Worm (Caenorhabditis elegans): ENCODE measurements around the gene F40A3.4.

- no peak for TF ChIP-seq sea-2 (GFP tag; IDR thresholded peaks at IDR 0.05)
- TF ChIP-seq F49E8.2 (tag; optimal IDR thresholded peaks at IDR 0.05; ENCODE audit: insufficient read depth), result no peak
- no peak for TF ChIP-seq somi-1 (GFP tag; optimal IDR thresholded peaks at IDR 0.05)
These were observed 12.5 kb downstream of the F40A3.4 start for ce11 chrV:7888036-7888435.
